Worm (Caenorhabditis elegans) whole organism, mixed stage, embryonic: Measurements from ENCODE around the gene ttx-1.

ENCODE experiments used
- M03D4.4 ChIP-seq: sonication (generic microtip); optimal IDR thresholded peaks from 2 replicates; lab custom pipeline; 2017; ENCODE audit warnings: mild to moderate bottlenecking, missing genetic modification characterization, missing compliant biosample characterization
- bed-3 ChIP-seq: fragments of 200-800 bp; sonication (Bioruptor generic); optimal IDR thresholded peaks from 3 replicates; lab custom pipeline; 2018; ENCODE audit warnings: mild to moderate bottlenecking, missing genetic modification characterization, moderate library complexity, missing compliant biosample characterization
- blmp-1 ChIP-seq: fragments of 150-350 bp; optimal IDR thresholded peaks from 2 replicates; lab custom pipeline; 2014; ENCODE audit warnings: missing biosample characterization, missing genetic modification characterization
- ceh-39 ChIP-seq: fragments of 150-350 bp; optimal IDR thresholded peaks from 2 replicates; lab custom pipeline; 2014; ENCODE audit warnings: missing biosample characterization, missing genetic modification characterization
- ceh-83 ChIP-seq: fragments of 200-800 bp; sonication (Bioruptor generic); optimal IDR thresholded peaks from 2 replicates; lab custom pipeline; 2018; ENCODE audit warnings: mild to moderate bottlenecking, missing genetic modification characterization, missing compliant biosample characterization
- ces-1 ChIP-seq: fragments of 150-350 bp; optimal IDR thresholded peaks from 2 replicates; lab custom pipeline; 2014; ENCODE audit warnings: missing biosample characterization, missing genetic modification reagents, missing genetic modification characterization
- cnd-1 ChIP-seq: fragments of 200-800 bp; sonication (Bioruptor generic); optimal IDR thresholded peaks from 2 replicates; lab custom pipeline; 2018; ENCODE audit warnings: mild to moderate bottlenecking, missing genetic modification characterization, missing compliant biosample characterization
- elt-1 ChIP-seq: sonication (generic microtip); optimal IDR thresholded peaks from 2 replicates; lab custom pipeline; 2017; ENCODE audit warnings: missing genetic modification characterization, mild to moderate bottlenecking, missing compliant biosample characterization, antibody characterized with exemption, moderate library complexity, borderline replicate concordance; ENCODE audit not compliant: insufficient read depth
- elt-3 ChIP-seq: fragments of 150-350 bp; optimal IDR thresholded peaks from 2 replicates; lab custom pipeline; 2014; ENCODE audit warnings: missing biosample characterization, missing genetic modification characterization
- ham-2 ChIP-seq: fragments of 200-800 bp; sonication (Bioruptor generic); optimal IDR thresholded peaks from 2 replicates; lab custom pipeline; 2018; ENCODE audit warnings: mild to moderate bottlenecking, missing genetic modification characterization, missing compliant biosample characterization
- hlh-1 ChIP-seq: fragments of 150-350 bp; optimal IDR thresholded peaks from 2 replicates; lab custom pipeline; 2014; ENCODE audit warnings: missing biosample characterization, missing genetic modification reagents, missing genetic modification characterization
- lin-13 ChIP-seq: fragments of 150-350 bp; optimal IDR thresholded peaks from 2 replicates; lab custom pipeline; 2014; ENCODE audit warnings: missing biosample characterization, missing genetic modification characterization
- lin-32 ChIP-seq: fragments of 200-800 bp; sonication (Bioruptor generic); optimal IDR thresholded peaks from 2 replicates; lab custom pipeline; 2018; ENCODE audit warnings: mild to moderate bottlenecking, missing genetic modification characterization, missing compliant biosample characterization
- lsy-2 ChIP-seq: fragments of 150-350 bp; optimal IDR thresholded peaks from 2 replicates; lab custom pipeline; 2014; ENCODE audit warnings: missing biosample characterization, missing genetic modification characterization
- mab-5 ChIP-seq: fragments of 150-350 bp; optimal IDR thresholded peaks from 2 replicates; lab custom pipeline; 2014; ENCODE audit warnings: missing biosample characterization, missing genetic modification characterization
- mep-1 ChIP-seq: fragments of 150-350 bp; optimal IDR thresholded peaks from 2 replicates; lab custom pipeline; 2017; ENCODE audit warnings: missing biosample characterization, missing genetic modification reagents, missing genetic modification characterization, inconsistent platforms
- mls-2 ChIP-seq: sonication (generic microtip); optimal IDR thresholded peaks from 2 replicates; lab custom pipeline; 2016; ENCODE audit warnings: mild to moderate bottlenecking, missing genetic modification characterization, moderate library complexity, missing compliant biosample characterization
- nhr-12 ChIP-seq: fragments of 150-350 bp; optimal IDR thresholded peaks from 2 replicates; lab custom pipeline; 2014; ENCODE audit warnings: missing biosample characterization, missing genetic modification characterization
- nhr-2 ChIP-seq: fragments of 150-350 bp; optimal IDR thresholded peaks from 2 replicates; lab custom pipeline; 2014; ENCODE audit warnings: missing biosample characterization, missing genetic modification characterization
- nhr-237 ChIP-seq: fragments of 150-350 bp; optimal IDR thresholded peaks from 2 replicates; lab custom pipeline; 2014; ENCODE audit warnings: missing biosample characterization, missing genetic modification characterization
- nhr-28 ChIP-seq: fragments of 150-350 bp; optimal IDR thresholded peaks from 2 replicates; lab custom pipeline; 2014; ENCODE audit warnings: missing biosample characterization, missing genetic modification characterization
- nhr-76 ChIP-seq: sonication (generic microtip); optimal IDR thresholded peaks from 2 replicates; lab custom pipeline; 2017; ENCODE audit warnings: missing biosample characterization, missing genetic modification characterization
- pha-4 ChIP-seq: fragments of 150-350 bp; optimal IDR thresholded peaks from 2 replicates; lab custom pipeline; 2018; ENCODE audit warnings: missing biosample characterization, missing genetic modification reagents, missing genetic modification characterization
- sem-2 ChIP-seq: fragments of 200-800 bp; sonication (Bioruptor generic); optimal IDR thresholded peaks from 2 replicates; lab custom pipeline; 2018; ENCODE audit warnings: mild to moderate bottlenecking, missing genetic modification characterization, missing compliant biosample characterization
- snpc-4 ChIP-seq: fragments of 150-350 bp; optimal IDR thresholded peaks from 2 replicates; lab custom pipeline; 2014; ENCODE audit warnings: missing biosample characterization, missing genetic modification characterization
- sptf-1 ChIP-seq: sonication (generic microtip); optimal IDR thresholded peaks from 2 replicates; lab custom pipeline; 2017; ENCODE audit warnings: mild to moderate bottlenecking, missing genetic modification characterization, moderate library complexity, missing compliant biosample characterization
- tbx-8 ChIP-seq: fragments of 200-800 bp; sonication (Bioruptor generic); optimal IDR thresholded peaks from 2 replicates; lab custom pipeline; 2018; ENCODE audit warnings: mild to moderate bottlenecking, missing genetic modification characterization, moderate library complexity, missing compliant biosample characterization
- unc-120 ChIP-seq: sonication (generic microtip); optimal IDR thresholded peaks from 2 replicates; lab custom pipeline; 2017; ENCODE audit warnings: missing genetic modification characterization, missing compliant biosample characterization; ENCODE audit not compliant: poor library complexity, severe bottlenecking
- unc-62 ChIP-seq: fragments of 150-350 bp; optimal IDR thresholded peaks from 2 replicates; lab custom pipeline; 2014; ENCODE audit warnings: missing biosample characterization, missing genetic modification reagents, missing genetic modification characterization
- zip-8 ChIP-seq: fragments of 150-350 bp; optimal IDR thresholded peaks from 2 replicates; lab custom pipeline; 2014; ENCODE audit warnings: missing biosample characterization, missing genetic modification characterization

The ttx-1 gene

ce11 chrV:20074345-20074744, 10.4 kb upstream of the ttx-1 start:
- TF ChIP-seq bed-3 = no peak
- TF ChIP-seq M03D4.4 (tag; lab: Kevin White, UChicago) = no peak
- TF ChIP-seq mab-5 (tag; lab: Kevin White, UChicago) = no peak
- no peak for TF ChIP-seq nhr-28 (tag; lab: Kevin White, UChicago)
- no peak for TF ChIP-seq blmp-1 (tag; lab: Kevin White, UChicago)
- no peak for TF ChIP-seq unc-120
- TF ChIP-seq lin-13 (tag; lab: Kevin White, UChicago) = no peak
- TF ChIP-seq lsy-2 = no peak
- no peak for TF ChIP-seq mep-1 (tag; lab: Kevin White, UChicago)
- no peak for TF ChIP-seq nhr-12
- TF ChIP-seq ceh-39 (tag; lab: Kevin White, UChicago) = no peak
- no peak for TF ChIP-seq zip-8 (tag; lab: Kevin White, UChicago)
- no peak for TF ChIP-seq sptf-1 (tag; lab: Kevin White, UChicago)

DNA sequence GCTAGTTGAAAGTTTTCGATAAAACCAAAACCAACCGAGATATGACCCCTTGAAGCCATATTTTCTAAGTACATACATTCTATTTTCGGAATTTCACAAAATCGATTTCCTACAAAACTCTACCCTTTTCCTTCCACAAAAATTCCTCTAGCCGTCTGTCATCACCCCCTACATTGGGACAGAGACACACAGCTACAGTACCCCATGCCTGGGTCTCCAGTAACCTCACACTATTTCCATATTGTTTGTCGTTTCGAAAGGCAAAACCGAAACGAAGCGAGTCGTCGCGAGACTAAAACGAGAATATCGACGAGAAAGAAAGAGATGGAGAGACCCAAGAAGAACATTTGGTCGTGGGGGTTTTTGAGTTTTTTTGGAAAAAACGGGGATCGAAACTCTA, 4.4 kb upstream of the ttx-1 start:
- no peak for TF ChIP-seq blmp-1 (tag; lab: Kevin White, UChicago)
- TF ChIP-seq snpc-4 = no peak
- peak; percentile 88 for TF ChIP-seq lsy-2
- peak; percentile 40 for TF ChIP-seq pha-4 (tag; lab: Kevin White, UChicago)

ce11 chrV:20067075-20067474, 3.1 kb upstream of the ttx-1 start:
- TF ChIP-seq unc-62 (GFP tag; lab: Kevin White, UChicago) (peak; percentile 14), nhr-2 (tag; lab: Kevin White, UChicago) (peak; percentile 84), snpc-4 (no peak), sem-2 (GFP tag; lab: Kevin White, UChicago) (no peak), zip-8 (tag; lab: Kevin White, UChicago) (peak; percentile 93), cnd-1 (tag; lab: Kevin White, UChicago) (no peak)

DNA sequence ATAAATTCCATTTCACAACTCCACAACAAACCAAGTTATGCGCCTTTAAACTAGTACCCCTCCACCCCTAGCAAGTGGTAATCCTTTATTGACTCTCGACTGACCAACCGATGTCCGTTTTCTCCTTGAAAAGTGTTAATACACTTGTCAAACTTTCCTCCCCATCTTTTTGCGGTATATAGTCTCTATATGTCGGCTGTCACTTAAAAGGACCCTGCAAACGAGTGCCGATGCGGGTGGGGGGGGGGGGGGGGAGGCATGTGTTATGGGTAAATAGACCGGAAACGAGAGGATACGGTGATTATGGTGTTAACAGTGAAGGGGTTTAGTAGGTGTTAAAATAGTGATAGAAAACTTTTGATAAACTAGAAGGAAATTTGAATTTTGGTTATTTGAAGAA, 1.1 kb upstream of the ttx-1 start:
- no peak for TF ChIP-seq bed-3
- no peak for TF ChIP-seq pha-4 (tag; lab: Kevin White, UChicago)
- TF ChIP-seq elt-3 (tag; lab: Kevin White, UChicago) = no peak
- no peak for TF ChIP-seq elt-1 (tag; lab: Kevin White, UChicago)
- no peak for TF ChIP-seq ceh-83 (GFP tag; lab: Kevin White, UChicago)
- TF ChIP-seq mls-2 (tag; lab: Kevin White, UChicago) = no peak
- TF ChIP-seq sptf-1 (tag; lab: Kevin White, UChicago) = no peak
- TF ChIP-seq lin-32 (GFP tag; lab: Kevin White, UChicago) = no peak
- TF ChIP-seq M03D4.4 (tag; lab: Kevin White, UChicago) = no peak
- TF ChIP-seq ces-1 (GFP tag; lab: Kevin White, UChicago) = no peak
- TF ChIP-seq hlh-1 (tag; lab: Kevin White, UChicago) = no peak

DNA sequence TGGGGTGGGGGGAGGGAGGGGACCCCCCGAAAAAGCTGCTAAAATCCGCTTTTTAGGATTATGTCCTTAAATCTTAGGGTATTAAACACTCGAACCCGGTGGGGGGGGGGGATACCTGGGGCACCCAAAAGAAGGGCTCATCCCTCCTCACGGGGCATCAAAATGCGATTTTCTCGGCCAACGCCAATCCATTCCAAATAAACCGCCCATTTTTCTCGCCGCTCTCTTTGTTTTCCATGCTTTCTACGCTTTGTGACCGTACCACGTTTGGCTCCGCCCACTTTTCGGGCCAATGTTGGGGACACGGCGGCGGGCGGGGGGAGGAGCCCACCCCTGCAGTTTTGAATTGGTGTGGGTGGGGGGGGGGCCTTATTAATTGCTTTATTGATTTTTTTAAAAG, 2.5 kb downstream of the ttx-1 start:
- no peak for TF ChIP-seq lin-32 (GFP tag; lab: Kevin White, UChicago)
- TF ChIP-seq ham-2 (GFP tag; lab: Kevin White, UChicago) = no peak
- no peak for TF ChIP-seq pha-4 (tag; lab: Kevin White, UChicago)
- TF ChIP-seq nhr-12 = no peak
- TF ChIP-seq lsy-2 = peak; percentile 70
- TF ChIP-seq tbx-8 (GFP tag; lab: Kevin White, UChicago) = no peak
- TF ChIP-seq unc-120 = peak; percentile 1
- peak; percentile 2 for TF ChIP-seq sptf-1 (tag; lab: Kevin White, UChicago)
- peak; percentile 74 for TF ChIP-seq mls-2 (tag; lab: Kevin White, UChicago)
- TF ChIP-seq nhr-76 = no peak
- TF ChIP-seq ceh-83 (GFP tag; lab: Kevin White, UChicago) = peak; percentile 11

DNA sequence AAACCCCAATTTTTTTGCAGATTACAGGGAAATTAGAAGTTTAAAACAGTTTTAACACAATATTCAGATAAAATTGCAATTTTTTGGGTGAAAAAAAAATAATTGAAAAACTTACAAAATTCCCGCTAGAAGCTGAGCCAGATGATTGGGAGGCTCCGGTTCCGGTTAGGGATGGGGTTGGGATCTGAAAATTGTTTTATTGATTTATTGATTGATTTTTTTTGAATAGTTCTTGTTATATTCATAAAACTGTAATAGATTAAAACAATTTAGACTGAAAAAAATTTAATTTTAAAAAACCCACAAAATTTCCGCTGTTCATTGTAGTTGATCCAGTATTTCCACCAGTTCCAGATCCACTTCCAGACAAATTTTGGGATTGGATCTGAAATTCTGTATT, 4.6 kb downstream of the ttx-1 start:
- TF ChIP-seq tbx-8 (GFP tag; lab: Kevin White, UChicago) = no peak
- no peak for TF ChIP-seq ceh-83 (GFP tag; lab: Kevin White, UChicago)
- TF ChIP-seq snpc-4 = no peak
- TF ChIP-seq nhr-28 (tag; lab: Kevin White, UChicago) = no peak
- no peak for TF ChIP-seq sptf-1 (tag; lab: Kevin White, UChicago)
- TF ChIP-seq nhr-2 (tag; lab: Kevin White, UChicago) = no peak
- no peak for TF ChIP-seq nhr-237
- TF ChIP-seq elt-1 (tag; lab: Kevin White, UChicago) = no peak
- no peak for TF ChIP-seq sem-2 (GFP tag; lab: Kevin White, UChicago)
- TF ChIP-seq lin-32 (GFP tag; lab: Kevin White, UChicago) = no peak
- TF ChIP-seq, all 35 proteins: peak for 0
